Fruit fly (Drosophila melanogaster) Kc167 (cell line): ENCODE results near the gene Pgant4.

Experiments
- Myc ChIP-seq: fragments of >200 bp; optimal IDR thresholded peaks from 2 replicates; lab custom pipeline; 2017; ENCODE audit warnings: missing external identifiers
- Sin3A ChIP-seq: fragments of >200 bp; optimal IDR thresholded peaks from 2 replicates; lab custom pipeline; 2018; ENCODE audit warnings: missing external identifiers
- h ChIP-seq: fragments of >200 bp; optimal IDR thresholded peaks from 3 replicates; lab custom pipeline; 2018; ENCODE audit warnings: missing external identifiers
- insv ChIP-seq: fragments of >200 bp; optimal IDR thresholded peaks from 3 replicates; lab custom pipeline; 2018; ENCODE audit warnings: missing external identifiers
- psq ChIP-seq: fragments of >200 bp; optimal IDR thresholded peaks from 2 replicates; lab custom pipeline; 2017; ENCODE audit warnings: missing external identifiers
- ttk ChIP-seq: sonication (Bioruptor generic); optimal IDR thresholded peaks from 2 replicates; lab custom pipeline; 2017; ENCODE audit warnings: missing external identifiers

Gene Pgant4

dm6 chr2L:3523956-3524355, 51.6 kb downstream of the Pgant4 start, which contains the start of gene Sr-CIV:
Gene Sr-CIV (minus strand): TSS chr2L:3524056.
- TF ChIP-seq insv (lab: Kevin White, UChicago) = no peak
- no peak for TF ChIP-seq h (lab: Kevin White, UChicago)
- TF ChIP-seq Myc = no peak
- no peak for TF ChIP-seq psq (lab: Kevin White, UChicago)
- TF ChIP-seq Sin3A (lab: Kevin White, UChicago) = no peak
- TF ChIP-seq ttk (lab: Kevin White, UChicago) = no peak

dm6 chr2L:3524729-3525181, 52.4 kb downstream of the Pgant4 start, which contains the start of gene CG8852:
Gene CG8852 (plus strand): TSS chr2L:3525131.
- TF ChIP-seq h (lab: Kevin White, UChicago) (no peak), Myc (no peak), insv (lab: Kevin White, UChicago) (no peak), Sin3A (lab: Kevin White, UChicago) (no peak), psq (lab: Kevin White, UChicago) (no peak), ttk (lab: Kevin White, UChicago) (no peak)
